Fruit fly (Drosophila melanogaster) whole organism, adult: ENCODE measurements around the gene SclA.

Experiments used
- CG11617 ChIP-seq: fragments of 200-800 bp; sonication (Bioruptor generic); optimal IDR thresholded peaks from 2 replicates; lab custom pipeline; 2017; ENCODE audit warnings: mild to moderate bottlenecking, missing biosample characterization, missing genetic modification reagents, missing genetic modification characterization
- CG12768 ChIP-seq: fragments of 200-800 bp; sonication (Bioruptor generic); optimal IDR thresholded peaks from 2 replicates; lab custom pipeline; 2017; ENCODE audit warnings: missing biosample characterization, missing genetic modification characterization, mild to moderate bottlenecking, moderate library complexity, missing genetic modification reagents
- CG14711 ChIP-seq: fragments of 200-800 bp; sonication (Bioruptor generic); optimal IDR thresholded peaks from 2 replicates; lab custom pipeline; 2018; ENCODE audit warnings: missing biosample characterization, mild to moderate bottlenecking, missing genetic modification characterization, moderate library complexity
- CG33017 ChIP-seq: fragments of 200-800 bp; sonication (Bioruptor generic); optimal IDR thresholded peaks from 2 replicates; lab custom pipeline; 2018; ENCODE audit warnings: missing biosample characterization, mild to moderate bottlenecking, missing genetic modification characterization, moderate library complexity
- CG5204 ChIP-seq: fragments of 200-800 bp; sonication (Bioruptor generic); optimal IDR thresholded peaks from 2 replicates; lab custom pipeline; 2016; ENCODE audit warnings: missing biosample characterization, missing genetic modification characterization
- CG7045 ChIP-seq: fragments of 200-800 bp; sonication (Bioruptor generic); optimal IDR thresholded peaks from 2 replicates; lab custom pipeline; 2017; ENCODE audit warnings: missing biosample characterization, mild to moderate bottlenecking, missing genetic modification characterization
- CG7101 ChIP-seq: fragments of 200-800 bp; sonication (Bioruptor generic); optimal IDR thresholded peaks from 2 replicates; lab custom pipeline; 2018; ENCODE audit warnings: missing biosample characterization, mild to moderate bottlenecking, missing genetic modification characterization, moderate library complexity
- Clk ChIP-seq: fragments of 200-800 bp; sonication (Bioruptor generic); optimal IDR thresholded peaks from 2 replicates; lab custom pipeline; 2017; ENCODE audit warnings: missing biosample characterization, missing genetic modification characterization
- Crg-1 ChIP-seq: fragments of 200-800 bp; sonication (Bioruptor generic); optimal IDR thresholded peaks from 2 replicates; lab custom pipeline; 2016; ENCODE audit warnings: missing biosample characterization, missing genetic modification characterization
- Hr96 ChIP-seq: fragments of 200-800 bp; sonication (Bioruptor generic); optimal IDR thresholded peaks from 2 replicates; lab custom pipeline; 2016; ENCODE audit warnings: missing biosample characterization, missing genetic modification characterization
- bab1 ChIP-seq: fragments of 200-800 bp; sonication (Bioruptor generic); optimal IDR thresholded peaks from 3 replicates; lab custom pipeline; 2019; ENCODE audit warnings: missing biosample characterization, mild to moderate bottlenecking, missing genetic modification characterization, moderate library complexity
- cic ChIP-seq: fragments of 200-800 bp; sonication (Bioruptor generic); optimal IDR thresholded peaks from 2 replicates; lab custom pipeline; 2017; ENCODE audit warnings: missing biosample characterization, mild to moderate bottlenecking, missing genetic modification characterization, moderate library complexity
- cnc ChIP-seq, 2 experiments: fragments of >200 bp; optimal IDR thresholded peaks; 2 replicates each; lab custom pipeline; 2017
- kay ChIP-seq: fragments of 200-800 bp; sonication (Bioruptor generic); peaks from one replicate; lab custom pipeline; 2016; ENCODE audit warnings: missing biosample characterization, missing genetic modification characterization, borderline replicate concordance
- ovo ChIP-seq: fragments of 200-800 bp; sonication (Bioruptor generic); optimal IDR thresholded peaks from 2 replicates; lab custom pipeline; 2016; ENCODE audit warnings: missing biosample characterization, missing genetic modification characterization
- pad ChIP-seq: fragments of 200-800 bp; sonication (Bioruptor generic); optimal IDR thresholded peaks from 3 replicates; lab custom pipeline; 2017; ENCODE audit warnings: missing biosample characterization, missing genetic modification characterization, mild to moderate bottlenecking, moderate library complexity, missing genetic modification reagents
- tj ChIP-seq: fragments of 200-800 bp; sonication (Bioruptor generic); optimal IDR thresholded peaks from 3 replicates; lab custom pipeline; 2017; ENCODE audit warnings: missing biosample characterization, mild to moderate bottlenecking, missing genetic modification characterization, moderate library complexity
- toe ChIP-seq: fragments of 200-800 bp; sonication (Bioruptor generic); optimal IDR thresholded peaks from 2 replicates; lab custom pipeline; 2016; ENCODE audit warnings: missing biosample characterization, missing genetic modification characterization

The SclA gene

DNA sequence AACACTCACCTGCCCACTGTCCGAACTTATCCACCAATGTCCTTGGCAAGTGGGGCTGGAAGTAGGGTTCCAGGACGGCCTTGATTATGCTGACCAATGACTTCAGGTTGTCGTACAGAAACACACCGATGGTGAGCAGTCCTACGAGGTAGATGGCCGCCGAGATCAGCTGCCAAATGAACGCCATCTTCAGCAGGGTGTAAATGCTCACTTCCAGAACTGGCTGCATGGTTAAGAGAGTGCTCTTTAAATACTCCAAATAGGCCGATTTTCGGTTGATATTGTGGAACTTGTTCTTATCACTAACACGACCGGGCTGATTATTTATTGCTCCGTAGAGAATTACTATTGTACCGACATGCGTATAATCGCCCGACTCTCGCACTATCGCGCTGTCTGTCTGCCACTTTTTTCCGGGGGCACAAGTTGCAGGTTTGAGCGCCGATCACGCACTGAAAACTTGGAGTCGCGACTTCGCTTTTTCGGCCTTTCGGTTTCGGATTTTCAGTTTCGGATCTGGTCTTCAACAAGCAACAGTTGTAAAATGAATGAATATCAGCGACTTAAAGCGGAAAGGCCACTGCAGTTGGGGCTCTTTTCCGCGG, 9.1 kb downstream of the SclA start:
- no peak for TF ChIP-seq Crg-1
- TF ChIP-seq cic, result no peak
- no peak for TF ChIP-seq CG7101 (tag; lab: Kevin White, UChicago)
- no peak for TF ChIP-seq pad
- TF ChIP-seq kay (GFP tag; lab: Kevin White, UChicago), result no peak
- no peak for TF ChIP-seq CG14711 (tag; lab: Kevin White, UChicago)
- TF ChIP-seq cnc (optimal IDR thresholded peaks at IDR 0.05; lab: Kevin White, UChicago), result no peak
- TF ChIP-seq CG11617 (GFP tag; lab: Kevin White, UChicago), result no peak
- TF ChIP-seq Hr96 (GFP tag; lab: Kevin White, UChicago), result no peak
- no peak for TF ChIP-seq CG33017 (tag; lab: Kevin White, UChicago)

DNA sequence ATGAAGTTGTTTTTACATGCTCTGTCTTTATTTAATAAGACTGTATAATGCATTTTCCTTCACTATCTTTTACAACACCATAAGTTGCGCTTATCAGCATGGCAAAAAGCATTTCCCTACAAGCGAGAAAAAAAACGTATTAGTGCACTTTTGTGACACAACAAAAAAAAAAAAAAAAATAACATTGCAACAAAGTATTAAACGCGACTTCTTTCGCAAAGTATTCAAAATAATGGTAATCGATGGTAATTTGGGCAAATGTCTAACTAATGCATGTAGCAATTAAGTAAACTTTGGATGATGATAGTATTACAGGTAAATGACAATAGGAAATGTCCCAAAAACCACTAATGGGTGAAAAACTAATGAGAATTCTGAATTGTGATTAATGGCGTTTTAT, 10.2 kb downstream of the SclA start:
- TF ChIP-seq cic (no peak), kay (GFP tag; lab: Kevin White, UChicago) (peak; percentile 87), CG7101 (tag; lab: Kevin White, UChicago) (no peak), CG14711 (tag; lab: Kevin White, UChicago) (no peak), pad (no peak)

- peak; percentile 15 for TF ChIP-seq CG12768
- TF ChIP-seq pad, result no peak
These were observed 10.9 kb downstream of the SclA start, which contains the start of gene CG13284 for dm6 chr2L:16848670-16849069. TSS of gene CG13284 (minus strand) at chr2L:16848716.

DNA sequence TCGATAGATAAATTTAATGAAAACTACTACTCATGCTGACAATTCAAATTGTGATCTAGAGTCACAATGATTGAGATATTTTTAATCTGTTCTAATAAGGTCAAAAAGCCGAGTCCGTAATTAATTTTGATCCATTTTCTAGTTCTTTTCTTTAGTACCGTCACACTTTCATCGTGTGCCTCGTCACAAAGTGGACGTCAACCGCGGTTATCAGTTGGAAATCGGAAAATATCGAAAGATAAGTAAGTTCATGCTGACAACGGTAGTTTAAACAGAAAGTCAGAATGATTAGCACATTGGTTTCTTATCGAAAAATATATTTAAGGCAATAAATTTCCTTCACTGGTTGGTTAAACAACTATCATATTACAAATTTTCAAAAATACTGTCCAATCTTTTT, 12.7 kb downstream of the SclA start:
- TF ChIP-seq CG5204 (GFP tag; lab: Kevin White, UChicago) (no peak), cnc (optimal IDR thresholded peaks at IDR 0.05; lab: Kevin White, UChicago) (peak in 1 of 2 experiments; percentile 81), Clk (no peak), kay (GFP tag; lab: Kevin White, UChicago) (no peak), CG7101 (tag; lab: Kevin White, UChicago) (no peak)

DNA sequence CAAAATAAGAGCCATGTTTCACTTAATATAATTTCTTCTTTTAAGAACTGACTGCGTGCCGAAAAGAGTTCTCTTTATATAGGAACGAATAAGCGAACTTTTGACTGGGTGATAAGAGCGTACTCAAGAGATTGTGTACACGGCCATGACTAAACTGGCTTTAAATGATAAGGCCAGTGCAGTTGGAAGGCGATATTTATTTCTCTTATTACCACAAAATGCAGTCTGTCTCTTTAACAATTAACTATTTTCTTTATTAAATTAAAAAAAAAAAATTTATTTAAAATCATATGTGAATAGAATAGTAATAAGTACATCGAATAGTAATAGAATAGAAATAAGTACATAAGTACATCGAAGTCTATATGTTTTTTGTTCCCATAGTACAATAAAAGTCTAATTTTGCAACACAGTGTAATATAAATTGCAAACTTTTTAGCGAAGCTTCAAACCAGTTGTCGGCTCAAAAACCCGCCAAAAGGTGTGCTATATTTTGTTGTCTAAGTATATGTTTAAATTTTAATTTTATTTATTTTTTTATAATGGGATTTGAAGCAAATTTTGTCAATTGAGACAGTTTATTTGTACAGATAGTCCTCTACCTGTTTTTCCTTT, 14.7 kb downstream of the SclA start, which contains the start of gene CG31810:
TSS of gene CG31810 (minus strand) at position 51 of the 615 bp plus-strand sequence.
- peak; percentile 15 for TF ChIP-seq CG33017 (tag; lab: Kevin White, UChicago)
- peak; percentile 14 for TF ChIP-seq CG14711 (tag; lab: Kevin White, UChicago)
- TF ChIP-seq bab1, result peak; percentile 1
- TF ChIP-seq kay (GFP tag; lab: Kevin White, UChicago), result no peak

DNA sequence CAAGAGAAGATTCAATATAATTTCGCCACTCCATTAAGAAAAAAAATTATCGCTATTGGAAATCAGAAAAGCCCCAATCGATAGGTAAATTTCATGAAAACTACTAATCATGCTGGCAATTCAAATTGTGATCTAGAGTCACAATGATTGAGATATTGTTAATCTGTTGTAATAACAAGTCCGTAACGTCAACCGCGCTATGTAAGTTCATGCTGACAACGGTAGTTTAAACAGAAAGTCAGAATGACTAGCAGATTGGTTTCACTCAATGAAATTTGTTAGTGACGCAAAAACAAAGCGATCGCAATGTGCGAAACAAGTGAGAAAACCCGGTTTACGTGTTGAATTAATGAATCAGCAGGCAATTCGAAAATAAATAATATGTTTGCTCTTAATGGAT, 19.4 kb downstream of the SclA start:
- TF ChIP-seq CG12768 (no peak), pad (no peak), bab1 (no peak), kay (GFP tag; lab: Kevin White, UChicago) (peak; percentile 16), CG7045 (GFP tag; lab: Kevin White, UChicago) (no peak), cnc (optimal IDR thresholded peaks at IDR 0.05; lab: Kevin White, UChicago) (peak in 1 of 2 experiments; percentile 94)

DNA sequence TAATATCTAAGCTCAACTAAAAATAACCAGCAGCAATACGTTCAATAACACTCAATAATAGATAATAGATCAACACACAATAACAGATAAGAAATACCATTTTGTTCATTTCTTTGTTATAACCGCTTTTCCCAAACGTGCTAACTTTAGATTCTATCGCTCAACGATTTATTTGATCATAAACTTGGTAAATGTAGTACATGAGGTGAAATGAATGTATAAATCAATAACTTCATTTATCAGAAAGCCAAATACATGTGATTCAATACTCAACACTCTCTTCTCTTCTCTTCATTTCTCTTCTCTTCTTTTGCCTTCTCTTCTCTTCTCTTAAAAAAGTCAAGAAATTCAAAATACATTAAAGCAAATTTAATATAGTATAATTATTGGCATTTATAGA, 19.9 kb downstream of the SclA start:
- TF ChIP-seq tj (GFP tag; lab: Kevin White, UChicago) (no peak), pad (no peak), CG14711 (tag; lab: Kevin White, UChicago) (no peak), cnc (optimal IDR thresholded peaks at IDR 0.05; lab: Kevin White, UChicago) (no peak), bab1 (no peak), cic (no peak)

DNA sequence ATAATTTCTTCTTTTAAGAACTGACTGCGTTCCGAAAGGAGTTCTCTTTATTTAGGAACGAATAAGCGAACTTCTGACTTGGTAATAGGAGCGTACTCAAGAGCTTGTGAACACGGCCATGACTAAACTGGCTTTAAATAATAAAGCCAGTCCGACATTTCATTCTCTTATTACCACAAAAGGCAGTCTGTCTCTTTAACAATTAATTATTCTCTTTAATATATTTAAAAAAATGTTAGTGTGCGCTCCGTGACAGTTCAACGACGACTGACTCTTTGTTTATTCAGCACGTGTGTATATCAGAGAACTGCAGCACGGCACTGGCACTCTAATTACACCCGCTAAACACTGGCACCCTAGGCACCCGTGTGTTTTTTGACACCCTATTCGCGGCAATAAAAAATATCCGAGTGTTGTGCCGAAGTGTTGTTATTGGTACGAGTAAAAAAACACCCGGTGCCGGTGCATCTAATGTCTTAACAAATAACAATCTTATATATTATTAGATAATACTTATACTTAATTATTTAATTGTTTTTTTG, 20.8 kb downstream of the SclA start, which contains the start of gene CG31809:
TSS of gene CG31809 (minus strand) at position 249 of the 542 bp plus-strand sequence.
- TF ChIP-seq CG7045 (GFP tag; lab: Kevin White, UChicago) (no peak), Hr96 (GFP tag; lab: Kevin White, UChicago) (no peak), kay (GFP tag; lab: Kevin White, UChicago) (peak; percentile 74), pad (no peak), CG12768 (peak; percentile 9)

DNA sequence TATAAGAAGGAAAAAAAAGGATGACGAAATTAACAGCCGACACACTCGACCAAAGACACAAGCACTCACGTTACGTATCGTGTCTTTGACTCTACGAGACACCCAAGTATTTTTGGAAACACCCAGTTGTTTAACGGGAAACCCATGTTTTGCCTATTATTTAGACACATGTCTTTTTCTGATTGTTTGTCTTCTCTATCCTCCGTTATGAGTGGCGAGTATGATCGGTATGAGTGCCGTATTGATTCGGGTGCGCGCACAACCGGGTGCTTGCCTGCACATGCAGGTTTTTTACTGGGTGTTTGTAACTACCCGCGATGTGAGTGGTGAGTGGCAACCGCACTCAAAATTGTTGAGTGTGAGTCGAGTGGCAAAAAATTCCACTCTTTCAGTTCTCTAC, 21.3 kb downstream of the SclA start:
- TF ChIP-seq CG7045 (GFP tag; lab: Kevin White, UChicago) (no peak), Crg-1 (no peak), CG14711 (tag; lab: Kevin White, UChicago) (no peak), CG11617 (GFP tag; lab: Kevin White, UChicago) (no peak), toe (GFP tag; lab: Kevin White, UChicago) (no peak), ovo (GFP tag; lab: Kevin White, UChicago) (no peak), pad (no peak), CG5204 (GFP tag; lab: Kevin White, UChicago) (no peak), bab1 (no peak)
